Fruit fly (Drosophila melanogaster): ENCODE data around the gene Dad.

The Dad gene

DNA sequence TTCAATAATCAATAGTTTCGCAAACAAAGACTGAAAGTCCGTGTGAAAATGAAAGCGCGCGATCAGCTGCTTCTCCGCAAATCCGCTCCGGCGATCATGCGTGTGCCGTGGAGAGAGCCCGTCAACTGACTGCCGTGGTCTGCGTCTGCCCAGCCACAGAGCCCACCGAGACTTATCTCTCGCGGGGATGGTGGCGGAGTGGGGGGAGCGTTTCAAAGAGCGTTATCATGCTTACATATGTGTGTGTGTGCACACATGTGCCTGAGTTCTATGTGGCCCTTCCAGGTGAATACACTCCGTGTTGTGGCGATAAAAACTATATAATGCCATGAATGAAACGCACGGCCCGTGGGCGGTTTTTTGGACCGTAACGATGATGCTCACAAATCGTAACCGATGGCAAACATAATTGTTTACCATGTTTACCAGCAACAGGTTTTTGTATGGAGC lies 24.2 kb downstream of the Dad start (continued):
- TF ChIP-seq MTF-1 (GFP tag; optimal IDR thresholded peaks at IDR 0.05; ENCODE audit: borderline replicate concordance) (peak; percentile 82), Nf-YB (GFP tag; optimal IDR thresholded peaks at IDR 0.05) (no peak), usp (GFP tag; optimal IDR thresholded peaks at IDR 0.05) (no peak), CG10462 (GFP tag; optimal IDR thresholded peaks at IDR 0.05) (no peak), CG5180 (GFP tag; optimal IDR thresholded peaks at IDR 0.05) (no peak), CG18599 (GFP tag; optimal IDR thresholded peaks at IDR 0.05) (no peak), lab (GFP tag; optimal IDR thresholded peaks at IDR 0.05) (peak; percentile 64), B-H1 (GFP tag; IDR thresholded peaks at IDR 0.05) (no peak), her (GFP tag; optimal IDR thresholded peaks at IDR 0.05) (no peak), chinmo (GFP tag; IDR thresholded peaks at IDR 0.05; ENCODE audit: partially characterized antibody) (peak; percentile 93), sc (optimal IDR thresholded peaks at IDR 0.05) (no peak), sc (GFP tag; optimal IDR thresholded peaks at IDR 0.05) (no peak), CG32767 (GFP tag; IDR thresholded peaks at IDR 0.05) (no peak), sim (GFP tag; IDR thresholded peaks at IDR 0.05) (0 out of 2 replicates have a peak, but pooled peaks have one; percentile 5), bowl (GFP tag; IDR thresholded peaks at IDR 0.05) (0 out of 2 replicates have a peak, but pooled peaks have one; percentile 31), CG15479 (GFP tag; optimal IDR thresholded peaks at IDR 0.05) (peak; percentile 77), Nf-YA (GFP tag; IDR thresholded peaks at IDR 0.05) (no peak), CG13894 (tag; optimal IDR thresholded peaks at IDR 0.05) (peak; percentile 70), CG43689 (GFP tag; IDR thresholded peaks at IDR 0.05) (no peak), ci (GFP tag; IDR thresholded peaks at IDR 0.05) (peak; percentile 32; the same call in 2 of the 3 replicates), onecut (GFP tag; IDR thresholded peaks at IDR 0.05) (no peak), lola (GFP tag; optimal IDR thresholded peaks at IDR 0.05) (no peak), CG9876 (GFP tag; optimal IDR thresholded peaks at IDR 0.05) (no peak), CG12155 (GFP tag; optimal IDR thresholded peaks at IDR 0.05) (no peak), hb (GFP tag; IDR thresholded peaks at IDR 0.05; ENCODE audit: partially characterized antibody) (no peak), CG9215 (GFP tag; IDR thresholded peaks at IDR 0.05) (no peak), CG9609 (GFP tag; optimal IDR thresholded peaks at IDR 0.05) (no peak), Gug (GFP tag; IDR thresholded peaks at IDR 0.05) (no peak), Hey (tag; optimal IDR thresholded peaks at IDR 0.05) (no peak), Taf1 (GFP tag; IDR thresholded peaks at IDR 0.05) (no peak), br (optimal IDR thresholded peaks at IDR 0.05) (no peak), Opbp (GFP tag; IDR thresholded peaks at IDR 0.05; ENCODE audit: partially characterized antibody) (peak; percentile 43; the same call in 1 of the 3 replicates), tll (GFP tag; optimal IDR thresholded peaks at IDR 0.05) (no peak), Stat92E (GFP tag; optimal IDR thresholded peaks at IDR 0.05) (no peak), Pdp1 (GFP tag; optimal IDR thresholded peaks at IDR 0.05) (peak in 1 of 2 experiments; percentile 78), CG8359 (GFP tag; optimal IDR thresholded peaks at IDR 0.05; ENCODE audit: borderline replicate concordance) (no peak), luna (GFP tag; optimal IDR thresholded peaks at IDR 0.05) (no peak), Tbp (GFP tag; optimal IDR thresholded peaks at IDR 0.05) (no peak), CG6765 (GFP tag; optimal IDR thresholded peaks at IDR 0.05) (no peak), CG2889 (GFP tag; IDR thresholded peaks at IDR 0.05) (no peak), NK7.1 (GFP tag; optimal IDR thresholded peaks at IDR 0.05) (no peak), CG11504 (tag; optimal IDR thresholded peaks at IDR 0.05) (no peak), GATAe (GFP tag; conservative IDR thresholded peaks at IDR 0.05) (peak; percentile 95), fu2 (GFP tag; optimal IDR thresholded peaks at IDR 0.05) (no peak), Hr3 (GFP tag; optimal IDR thresholded peaks at IDR 0.05) (no peak), amos (GFP tag; IDR thresholded peaks at IDR 0.05; ENCODE audit: partially characterized antibody) (no peak; the same call in 1 of the 2 replicates), D (optimal IDR thresholded peaks at IDR 0.05) (no peak), D (GFP tag; optimal IDR thresholded peaks at IDR 0.05) (no peak), prd (optimal IDR thresholded peaks at IDR 0.05) (no peak), prd (GFP tag; IDR thresholded peaks at IDR 0.05) (no peak), Dfd (GFP tag; optimal IDR thresholded peaks at IDR 0.05) (no peak)

Measured in whole organism, embryonic.